Worm (Caenorhabditis elegans): ENCODE results near the gene ZK896.4.

ZK896.4 gene

DNA sequence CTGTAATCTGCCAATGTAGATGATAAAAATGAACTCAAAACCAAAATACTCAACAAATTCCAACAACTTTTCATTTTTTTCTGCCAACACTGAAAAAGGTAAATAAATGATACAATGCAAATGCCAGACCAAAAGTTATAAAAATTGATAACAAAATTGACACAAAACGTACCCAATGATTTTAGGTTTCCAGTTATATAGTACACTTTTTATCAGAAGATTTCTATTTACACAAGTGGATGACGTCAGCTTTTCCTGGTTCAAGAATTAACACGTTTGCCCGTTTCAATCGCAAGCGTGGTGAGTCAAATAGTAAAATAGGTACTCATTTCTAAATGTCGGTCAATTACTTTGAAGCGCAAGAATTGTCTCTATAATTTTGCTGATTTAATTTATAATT lies 3.5 kb downstream of the ZK896.4 start, which contains the start of gene ZK896.5:
Gene ZK896.5, minus strand, starts transcription at position 89 of the 400 bp plus-strand sequence.
- TF ChIP-seq ceh-20 (GFP tag; IDR thresholded peaks at IDR 0.05) (no peak), nhr-76 (tag; optimal IDR thresholded peaks at IDR 0.05) (no peak), nhr-28 (tag; optimal IDR thresholded peaks at IDR 0.05) (peak; percentile 13), hlh-11 (tag; optimal IDR thresholded peaks at IDR 0.05) (peak; percentile 23), zfp-3 (GFP tag; conservative IDR thresholded peaks at IDR 0.05) (no peak), snpc-1.2 (GFP tag; IDR thresholded peaks at IDR 0.05) (no peak), nhr-10 (tag; optimal IDR thresholded peaks at IDR 0.05) (no peak), zfp-2 (tag; optimal IDR thresholded peaks at IDR 0.05) (no peak), vab-7 (GFP tag; IDR thresholded peaks at IDR 0.05) (no peak), zip-11 (GFP tag; IDR thresholded peaks at IDR 0.05) (no peak), aha-1 (tag) (peak; percentile 44), Y5F2A.4 (GFP tag; optimal IDR thresholded peaks at IDR 0.05) (no peak), spr-3 (GFP tag; optimal IDR thresholded peaks at IDR 0.05) (no peak), nhr-42 (GFP tag; IDR thresholded peaks at IDR 0.05) (no peak), mxl-3 (GFP tag; optimal IDR thresholded peaks at IDR 0.05) (no peak), zip-2 (tag; optimal IDR thresholded peaks at IDR 0.05) (no peak), ZK546.5 (tag; optimal IDR thresholded peaks at IDR 0.05) (no peak), nhr-25 (tag; optimal IDR thresholded peaks at IDR 0.05; ENCODE audit: borderline replicate concordance, insufficient read depth) (no peak), lin-39 (tag; optimal IDR thresholded peaks at IDR 0.05) (no peak), hmg-1.1 (GFP tag; IDR thresholded peaks at IDR 0.05) (no peak), lin-15B (tag; optimal IDR thresholded peaks at IDR 0.05) (no peak), cey-2 (tag; optimal IDR thresholded peaks at IDR 0.05; ENCODE audit: borderline replicate concordance, insufficient read depth) (no peak), daf-16 (GFP tag; optimal IDR thresholded peaks at IDR 0.05) (no peak), daf-16 (tag; optimal IDR thresholded peaks at IDR 0.05) (peak; percentile 65), mep-1 (tag; optimal IDR thresholded peaks at IDR 0.05) (no peak), dmd-6 (GFP tag; IDR thresholded peaks at IDR 0.05) (peak; percentile 90), lin-38 (GFP tag; IDR thresholded peaks at IDR 0.05) (no peak), tag-97 (GFP tag; IDR thresholded peaks at IDR 0.05) (no peak), egl-27 (tag; optimal IDR thresholded peaks at IDR 0.05) (no peak), gei-8 (GFP tag; optimal IDR thresholded peaks at IDR 0.05) (no peak), attf-4 (tag; optimal IDR thresholded peaks at IDR 0.05) (no peak), ceh-62 (tag; optimal IDR thresholded peaks at IDR 0.05) (no peak), lin-1 (GFP tag; IDR thresholded peaks at IDR 0.05) (no peak), ztf-11 (tag; optimal IDR thresholded peaks at IDR 0.05) (no peak), Y48G9A.11 (GFP tag; IDR thresholded peaks at IDR 0.05) (no peak), T20F7.1 (GFP tag; optimal IDR thresholded peaks at IDR 0.05) (no peak), fos-1 (tag; optimal IDR thresholded peaks at IDR 0.05) (no peak), ceh-82 (tag; optimal IDR thresholded peaks at IDR 0.05) (no peak), nhr-48 (tag; optimal IDR thresholded peaks at IDR 0.05) (peak; percentile 74), skn-1 (tag; optimal IDR thresholded peaks at IDR 0.05) (no peak), unc-62 (GFP tag; optimal IDR thresholded peaks at IDR 0.05 in 1 of 2) (peak in 1 of 2 experiments; percentile 9), unc-62 (tag; optimal IDR thresholded peaks at IDR 0.05) (no peak), duxl-1 (tag; optimal IDR thresholded peaks at IDR 0.05; ENCODE audit: poor library complexity) (no peak), dve-1 (tag; optimal IDR thresholded peaks at IDR 0.05; ENCODE audit: insufficient read depth) (peak; percentile 53), arid-1 (GFP tag; conservative IDR thresholded peaks at IDR 0.05) (no peak), lim-7 (GFP tag; IDR thresholded peaks at IDR 0.05) (no peak), pha-4 (GFP tag; IDR thresholded peaks at IDR 0.05) (no peak), pha-4 (tag; optimal IDR thresholded peaks at IDR 0.05) (peak; percentile 6), ceh-44 (GFP tag; IDR thresholded peaks at IDR 0.05) (no peak), nhr-111 (GFP tag; optimal IDR thresholded peaks at IDR 0.05) (no peak), ama-1 (optimal IDR thresholded peaks at IDR 0.05) (no peak), mdt-29 (GFP tag; IDR thresholded peaks at IDR 0.05) (no peak), lin-13 (GFP tag; optimal IDR thresholded peaks at IDR 0.05) (no peak), unc-130 (GFP tag; optimal IDR thresholded peaks at IDR 0.05) (no peak)
